Worm (Caenorhabditis elegans) whole organism, late embryonic: Measurements from ENCODE around the gene pgp-1.

Experiments used
- dmd-4 ChIP-seq: sonication (generic microtip); optimal IDR thresholded peaks from 2 replicates; lab custom pipeline; 2016; ENCODE audit warnings: borderline replicate concordance, missing genetic modification characterization, missing compliant biosample characterization
- lin-11 ChIP-seq: fragments of 200-800 bp; sonication (Bioruptor generic); optimal IDR thresholded peaks from 2 replicates; lab custom pipeline; 2018; ENCODE audit warnings: mild to moderate bottlenecking, missing genetic modification characterization, missing compliant biosample characterization
- pqm-1 ChIP-seq: sonication (generic microtip); optimal IDR thresholded peaks from 2 replicates; lab custom pipeline; 2016; ENCODE audit warnings: missing genetic modification characterization, missing compliant biosample characterization
- tbx-2 ChIP-seq: sonication (generic microtip); optimal IDR thresholded peaks from 2 replicates; lab custom pipeline; 2016; ENCODE audit warnings: missing genetic modification characterization, missing compliant biosample characterization

DNA sequence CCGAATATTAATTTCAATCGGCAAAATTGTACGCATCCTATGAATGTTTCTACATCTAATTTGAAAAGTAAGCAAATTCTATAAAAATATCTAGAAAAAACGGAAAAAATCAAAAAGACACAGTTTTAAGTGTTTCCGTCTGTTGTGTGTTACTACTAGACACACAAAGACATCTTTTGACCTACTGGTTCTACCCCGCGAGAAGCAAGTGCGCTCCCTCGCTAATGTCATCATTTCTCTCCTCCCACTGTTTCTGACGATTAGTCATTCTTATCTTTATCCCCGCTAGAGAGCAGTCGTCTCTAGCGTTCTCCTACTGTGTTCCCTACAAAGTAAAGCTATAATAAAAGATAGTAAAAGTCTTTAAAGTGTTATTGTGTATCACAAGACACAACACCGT is 19.0 kb upstream of the pgp-1 start:
- TF ChIP-seq pqm-1 (no peak), lin-11 (tag; lab: Kevin White, UChicago) (no peak), dmd-4 (tag; lab: Kevin White, UChicago) (no peak), tbx-2 (no peak)
